Fruit fly (Drosophila melanogaster): ENCODE results near the gene Smr.
A peak's percentile ranks its signal among the peaks of the same experiment; 100 is the strongest.

Gene Smr

dm6 chrX:12654288-12654729, 88.1 kb downstream of the Smr start (continued):
- TF ChIP-seq cg (GFP tag; optimal IDR thresholded peaks at IDR 0.05) (peak; percentile 100), HmgD (GFP tag; optimal IDR thresholded peaks at IDR 0.05) (peak; percentile 61), eyg (GFP tag; optimal IDR thresholded peaks at IDR 0.05) (no peak), Side (GFP tag; optimal IDR thresholded peaks at IDR 0.05) (peak; percentile 34), CG34376 (GFP tag; optimal IDR thresholded peaks at IDR 0.05) (peak; percentile 40), sd (tag; optimal IDR thresholded peaks at IDR 0.05) (peak; percentile 95), nom (GFP tag; optimal IDR thresholded peaks at IDR 0.05) (peak; percentile 25), rib (GFP tag; IDR thresholded peaks at IDR 0.05) (peak; percentile 43; the same call in 1 of the 2 replicates), grau (tag; optimal IDR thresholded peaks at IDR 0.05) (peak; percentile 12), zen2 (GFP tag; IDR thresholded peaks at IDR 0.05; ENCODE audit: partially characterized antibody) (0 out of 3 replicates have a peak, but pooled peaks have one; percentile 18), sna (GFP tag; IDR thresholded peaks at IDR 0.05; ENCODE audit: partially characterized antibody) (peak; percentile 56; the same call in 1 of the 2 replicates), bbx (GFP tag; IDR thresholded peaks at IDR 0.05; ENCODE audit: partially characterized antibody) (peak; percentile 78), C15 (GFP tag; IDR thresholded peaks at IDR 0.05) (no peak), bsh (GFP tag; optimal IDR thresholded peaks at IDR 0.05) (no peak), Scr (GFP tag; IDR thresholded peaks at IDR 0.05; ENCODE audit: partially characterized antibody) (peak; percentile 56), Stat92E (GFP tag; optimal IDR thresholded peaks at IDR 0.05) (no peak), her (GFP tag; optimal IDR thresholded peaks at IDR 0.05) (peak; percentile 14), CG7963 (GFP tag; IDR thresholded peaks at IDR 0.05; ENCODE audit: partially characterized antibody) (peak; percentile 42; the same call in 1 of the 3 replicates), psq (GFP tag; optimal IDR thresholded peaks at IDR 0.05) (peak; percentile 19), D (optimal IDR thresholded peaks at IDR 0.05) (peak; percentile 54), D (GFP tag; optimal IDR thresholded peaks at IDR 0.05) (no peak), CG4617 (GFP tag; optimal IDR thresholded peaks at IDR 0.05; ENCODE audit: borderline replicate concordance) (peak; percentile 22), BtbVII (GFP tag; optimal IDR thresholded peaks at IDR 0.05) (peak; percentile 47), salm (tag; optimal IDR thresholded peaks at IDR 0.05) (peak; percentile 3), Blimp-1 (GFP tag; optimal IDR thresholded peaks at IDR 0.05) (peak; percentile 4), CG4424 (GFP tag; optimal IDR thresholded peaks at IDR 0.05) (no peak), CG12769 (tag; optimal IDR thresholded peaks at IDR 0.05) (peak; percentile 32), CG17361 (GFP tag; IDR thresholded peaks at IDR 0.05) (no peak), Lim3 (GFP tag; IDR thresholded peaks at IDR 0.05) (no peak), CG9437 (GFP tag; optimal IDR thresholded peaks at IDR 0.05) (peak; percentile 3), CG16813 (GFP tag; IDR thresholded peaks at IDR 0.05; ENCODE audit: partially characterized antibody) (peak; percentile 57; the same call in 2 of the 3 replicates), CG5180 (GFP tag; optimal IDR thresholded peaks at IDR 0.05) (peak; percentile 3), CG8478 (optimal IDR thresholded peaks at IDR 0.05) (peak; percentile 98), Sry-δ (GFP tag; optimal IDR thresholded peaks at IDR 0.05) (peak; percentile 57), ci (GFP tag; IDR thresholded peaks at IDR 0.05) (peak; percentile 63; the same call in 2 of the 3 replicates), Adf1 (GFP tag; IDR thresholded peaks at IDR 0.05) (peak; percentile 37), BEAF-32 (GFP tag; optimal IDR thresholded peaks at IDR 0.05) (peak; percentile 36), CG15601 (tag; optimal IDR thresholded peaks at IDR 0.05) (peak; percentile 3), wdn (GFP tag; IDR thresholded peaks at IDR 0.05) (no peak), odd (GFP tag; optimal IDR thresholded peaks at IDR 0.05) (no peak), vnd (GFP tag; IDR thresholded peaks at IDR 0.05; ENCODE audit: partially characterized antibody) (0 out of 3 replicates have a peak, but pooled peaks have one; percentile 25), Drgx (GFP tag; IDR thresholded peaks at IDR 0.05) (0 out of 2 replicates have a peak, but pooled peaks have one; percentile 14), so (GFP tag; IDR thresholded peaks at IDR 0.05) (peak; percentile 31; the same call in 1 of the 3 replicates), Fer1 (GFP tag; optimal IDR thresholded peaks at IDR 0.05) (peak; percentile 11), Dref (GFP tag; IDR thresholded peaks at IDR 0.05) (peak; percentile 53), zfh2 (GFP tag; optimal IDR thresholded peaks at IDR 0.05) (no peak), nerfin-2 (GFP tag; IDR thresholded peaks at IDR 0.05; ENCODE audit: partially characterized antibody) (peak; percentile 66), crol (GFP tag; IDR thresholded peaks at IDR 0.05) (peak; percentile 90), pzg (GFP tag; optimal IDR thresholded peaks at IDR 0.05) (peak; percentile 22)
